Fruit fly (Drosophila melanogaster) whole organism, adult: ENCODE data around the gene Jhbp3.

ENCODE experiments used
- CG11617 ChIP-seq: fragments of 200-800 bp; sonication (Bioruptor generic); optimal IDR thresholded peaks from 2 replicates; lab custom pipeline; 2017; ENCODE audit warnings: mild to moderate bottlenecking, missing biosample characterization, missing genetic modification reagents, missing genetic modification characterization
- CG14711 ChIP-seq: fragments of 200-800 bp; sonication (Bioruptor generic); optimal IDR thresholded peaks from 2 replicates; lab custom pipeline; 2018; ENCODE audit warnings: missing biosample characterization, mild to moderate bottlenecking, missing genetic modification characterization, moderate library complexity
- CG1620 ChIP-seq: fragments of 200-800 bp; sonication (Bioruptor generic); optimal IDR thresholded peaks from 2 replicates; lab custom pipeline; 2016; ENCODE audit warnings: missing biosample characterization, missing genetic modification characterization
- CG5204 ChIP-seq: fragments of 200-800 bp; sonication (Bioruptor generic); optimal IDR thresholded peaks from 2 replicates; lab custom pipeline; 2016; ENCODE audit warnings: missing biosample characterization, missing genetic modification characterization
- CG7101 ChIP-seq: fragments of 200-800 bp; sonication (Bioruptor generic); optimal IDR thresholded peaks from 2 replicates; lab custom pipeline; 2018; ENCODE audit warnings: missing biosample characterization, mild to moderate bottlenecking, missing genetic modification characterization, moderate library complexity
- Clk ChIP-seq: fragments of 200-800 bp; sonication (Bioruptor generic); optimal IDR thresholded peaks from 2 replicates; lab custom pipeline; 2017; ENCODE audit warnings: missing biosample characterization, missing genetic modification characterization
- Crg-1 ChIP-seq: fragments of 200-800 bp; sonication (Bioruptor generic); optimal IDR thresholded peaks from 2 replicates; lab custom pipeline; 2016; ENCODE audit warnings: missing biosample characterization, missing genetic modification characterization
- Hr96 ChIP-seq: fragments of 200-800 bp; sonication (Bioruptor generic); optimal IDR thresholded peaks from 2 replicates; lab custom pipeline; 2016; ENCODE audit warnings: missing biosample characterization, missing genetic modification characterization
- bab1 ChIP-seq: fragments of 200-800 bp; sonication (Bioruptor generic); optimal IDR thresholded peaks from 3 replicates; lab custom pipeline; 2019; ENCODE audit warnings: missing biosample characterization, mild to moderate bottlenecking, missing genetic modification characterization, moderate library complexity
- cic ChIP-seq: fragments of 200-800 bp; sonication (Bioruptor generic); optimal IDR thresholded peaks from 2 replicates; lab custom pipeline; 2017; ENCODE audit warnings: missing biosample characterization, mild to moderate bottlenecking, missing genetic modification characterization, moderate library complexity
- kay ChIP-seq: fragments of 200-800 bp; sonication (Bioruptor generic); peaks from one replicate; lab custom pipeline; 2016; ENCODE audit warnings: missing biosample characterization, missing genetic modification characterization, borderline replicate concordance
- ovo ChIP-seq: fragments of 200-800 bp; sonication (Bioruptor generic); optimal IDR thresholded peaks from 2 replicates; lab custom pipeline; 2016; ENCODE audit warnings: missing biosample characterization, missing genetic modification characterization
- pad ChIP-seq: fragments of 200-800 bp; sonication (Bioruptor generic); optimal IDR thresholded peaks from 3 replicates; lab custom pipeline; 2017; ENCODE audit warnings: missing biosample characterization, missing genetic modification characterization, mild to moderate bottlenecking, moderate library complexity, missing genetic modification reagents
- tj ChIP-seq: fragments of 200-800 bp; sonication (Bioruptor generic); optimal IDR thresholded peaks from 3 replicates; lab custom pipeline; 2017; ENCODE audit warnings: missing biosample characterization, mild to moderate bottlenecking, missing genetic modification characterization, moderate library complexity

- TF ChIP-seq tj (GFP tag; lab: Kevin White, UChicago) (no peak), Hr96 (GFP tag; lab: Kevin White, UChicago) (no peak), CG5204 (GFP tag; lab: Kevin White, UChicago) (no peak), CG14711 (tag; lab: Kevin White, UChicago) (no peak), Clk (GFP tag; lab: Kevin White, UChicago) (no peak), bab1 (GFP tag; lab: Kevin White, UChicago) (no peak), cic (GFP tag; lab: Kevin White, UChicago) (no peak), ovo (GFP tag; lab: Kevin White, UChicago) (no peak), Crg-1 (GFP tag; lab: Kevin White, UChicago) (no peak), CG1620 (no peak), CG11617 (GFP tag; lab: Kevin White, UChicago) (no peak), pad (GFP tag; lab: Kevin White, UChicago) (no peak), kay (GFP tag; lab: Kevin White, UChicago) (no peak), CG7101 (no peak)
Observed at dm6 chr3R:4972961-4973595, 18.0 kb upstream of the Jhbp3 start.
